Worm (Caenorhabditis elegans) whole organism, L3 larva: ENCODE data around the gene Y9C2UA.1.

Experiments used
- R02D3.7 ChIP-seq: fragments of 150-350 bp; optimal IDR thresholded peaks from 2 replicates; lab custom pipeline; 2014; ENCODE audit warnings: missing biosample characterization, missing genetic modification characterization
- ama-1 ChIP-seq: fragments of 150-350 bp; optimal IDR thresholded peaks from 2 replicates; lab custom pipeline; 2018
- daf-12 ChIP-seq: fragments of 150-350 bp; optimal IDR thresholded peaks from 2 replicates; lab custom pipeline; 2014; ENCODE audit warnings: missing biosample characterization, missing genetic modification reagents, missing genetic modification characterization
- eor-1 ChIP-seq, 2 experiments: fragments of 150-350 bp; optimal IDR thresholded peaks; 2 replicates each; lab custom pipeline; 2014 to 2018; ENCODE audit warnings: missing biosample characterization in 2 of 2, missing genetic modification characterization in 2 of 2
- fkh-10 ChIP-seq: sonication (generic microtip); optimal IDR thresholded peaks from 2 replicates; lab custom pipeline; 2017; ENCODE audit warnings: missing biosample characterization, missing genetic modification reagents, missing genetic modification characterization
- nfya-1 ChIP-seq: sonication (generic microtip); optimal IDR thresholded peaks from 2 replicates; lab custom pipeline; 2017; ENCODE audit warnings: missing genetic modification characterization, mild to moderate bottlenecking, missing compliant biosample characterization, antibody characterized with exemption, moderate library complexity; ENCODE audit not compliant: insufficient read depth
- nhr-11 ChIP-seq: fragments of 150-350 bp; optimal IDR thresholded peaks from 2 replicates; lab custom pipeline; 2014; ENCODE audit warnings: missing biosample characterization, missing genetic modification characterization
- nhr-23 ChIP-seq: fragments of 150-350 bp; optimal IDR thresholded peaks from 2 replicates; lab custom pipeline; 2014; ENCODE audit warnings: missing biosample characterization, missing genetic modification reagents, missing genetic modification characterization
- nhr-76 ChIP-seq: fragments of 150-350 bp; sonication (generic microtip); optimal IDR thresholded peaks from 5 replicates; lab custom pipeline; 2014; ENCODE audit warnings: missing biosample characterization, missing genetic modification characterization
- snpc-4 ChIP-seq: fragments of 150-350 bp; optimal IDR thresholded peaks from 2 replicates; lab custom pipeline; 2014; ENCODE audit warnings: missing biosample characterization, missing genetic modification characterization
- unc-39 ChIP-seq: sonication (generic microtip); optimal IDR thresholded peaks from 4 replicates; lab custom pipeline; 2017; ENCODE audit warnings: missing biosample characterization, missing genetic modification characterization
- unc-62 ChIP-seq: fragments of 150-350 bp; sonication (generic microtip); optimal IDR thresholded peaks from 4 replicates; lab custom pipeline; 2014; ENCODE audit warnings: missing biosample characterization, missing genetic modification reagents, missing genetic modification characterization
- zag-1 ChIP-seq: fragments of 150-350 bp; optimal IDR thresholded peaks from 2 replicates; lab custom pipeline; 2014; ENCODE audit warnings: missing biosample characterization, missing genetic modification characterization

- TF ChIP-seq snpc-4 (tag; lab: Kevin White, UChicago) (no peak), unc-62 (GFP tag; lab: Kevin White, UChicago) (no peak), nhr-23 (tag; lab: Kevin White, UChicago) (no peak), R02D3.7 (tag; lab: Kevin White, UChicago) (no peak), daf-12 (tag; lab: Kevin White, UChicago) (no peak), ama-1 (lab: Kevin White, UChicago) (no peak), zag-1 (tag; lab: Kevin White, UChicago) (no peak), eor-1 (tag; optimal IDR thresholded peaks at IDR 0.05; lab: Kevin White, UChicago) (no peak), fkh-10 (no peak), unc-39 (tag; lab: Kevin White, UChicago) (no peak), nhr-11 (tag; lab: Kevin White, UChicago) (no peak), nhr-76 (tag; lab: Kevin White, UChicago) (no peak), nfya-1 (tag; lab: Kevin White, UChicago) (no peak)
These were observed 34.0 kb downstream of the Y9C2UA.1 start for ce11 chrII:9173471-9173870.
